Worm (Caenorhabditis elegans) whole organism, L4 larva: ENCODE results near the gene srbc-75.

Source experiments
- ces-1 ChIP-seq: fragments of 150-350 bp; sonication (generic microtip); optimal IDR thresholded peaks from 4 replicates; lab custom pipeline; 2014; ENCODE audit warnings: missing biosample characterization, missing genetic modification reagents, missing genetic modification characterization
- egl-27 ChIP-seq: sonication (generic microtip); optimal IDR thresholded peaks from 3 replicates; lab custom pipeline; 2017; ENCODE audit warnings: missing biosample characterization, missing genetic modification reagents, missing genetic modification characterization
- jun-1 ChIP-seq: fragments of 150-350 bp; optimal IDR thresholded peaks from 2 replicates; lab custom pipeline; 2014; ENCODE audit warnings: missing biosample characterization, missing genetic modification reagents, missing genetic modification characterization
- lim-7 ChIP-seq: fragments of 200-800 bp; sonication (Bioruptor generic); IDR thresholded peaks from 2 replicates; pipeline ENCODE4 v1.3.6; 2022; ENCODE audit warnings: missing genetic modification characterization, missing compliant biosample characterization
- lin-13 ChIP-seq: fragments of 150-350 bp; optimal IDR thresholded peaks from 2 replicates; lab custom pipeline; 2014; ENCODE audit warnings: missing biosample characterization, missing genetic modification reagents, missing genetic modification characterization
- lin-39 ChIP-seq: fragments of 150-350 bp; optimal IDR thresholded peaks from 2 replicates; lab custom pipeline; 2014; ENCODE audit warnings: missing biosample characterization, missing genetic modification reagents, missing genetic modification characterization
- nhr-11 ChIP-seq: fragments of 150-350 bp; optimal IDR thresholded peaks from 2 replicates; lab custom pipeline; 2014; ENCODE audit warnings: missing biosample characterization, missing genetic modification characterization
- zag-1 ChIP-seq: fragments of 150-350 bp; optimal IDR thresholded peaks from 2 replicates; lab custom pipeline; 2014; ENCODE audit warnings: missing biosample characterization, missing genetic modification characterization

ce11 chrV:15287856-15288255 lies 34.2 kb downstream of the srbc-75 start, which contains the start of gene cyp-34A1:
- TF ChIP-seq egl-27 (tag; lab: Kevin White, UChicago) = no peak
- no peak for TF ChIP-seq lim-7
- TF ChIP-seq lin-13 (GFP tag; lab: Kevin White, UChicago) = no peak
- no peak for TF ChIP-seq ces-1 (GFP tag; lab: Kevin White, UChicago)
- no peak for TF ChIP-seq zag-1 (tag; lab: Kevin White, UChicago)
- no peak for TF ChIP-seq jun-1 (tag; lab: Kevin White, UChicago)
- no peak for TF ChIP-seq lin-39
- TF ChIP-seq nhr-11 (tag; lab: Kevin White, UChicago) = no peak
